Fruit fly (Drosophila melanogaster) S2 (cell line): ENCODE data around the gene CG7714.

ENCODE experiments used
- CG8478 ChIP-seq: fragments of >200 bp; optimal IDR thresholded peaks from 2 replicates; lab custom pipeline; 2018
- CTCF ChIP-seq, 2 experiments: fragments of >200 bp; optimal IDR thresholded peaks; 2 replicates each; lab custom pipeline; 2018

- no peak for TF ChIP-seq CG8478 (lab: Kevin White, UChicago)
- no peak for TF ChIP-seq CTCF (optimal IDR thresholded peaks at IDR 0.05; lab: Kevin White, UChicago)
These were observed 31.3 kb downstream of the CG7714 start, which contains the start of gene CG34282 for dm6 chr3R:18694952-18695351.
